Fruit fly (Drosophila melanogaster): Measurements from ENCODE around the gene ImpE2.

dm6 chr3L:3534216-3534615, 21.7 kb upstream of the ImpE2 start:
- TF ChIP-seq Crg-1 (GFP tag; optimal IDR thresholded peaks at IDR 0.05), result no peak
- TF ChIP-seq CG1620 (GFP tag; optimal IDR thresholded peaks at IDR 0.05), result no peak
- no peak for TF ChIP-seq CG12768 (GFP tag; optimal IDR thresholded peaks at IDR 0.05)
- TF ChIP-seq Clk (GFP tag; optimal IDR thresholded peaks at IDR 0.05), result no peak
- TF ChIP-seq cnc (optimal IDR thresholded peaks at IDR 0.05), result no peak
- no peak for TF ChIP-seq Hr96 (GFP tag; optimal IDR thresholded peaks at IDR 0.05)
- no peak for TF ChIP-seq kay (GFP tag; ENCODE audit: borderline replicate concordance)
- no peak for TF ChIP-seq bab1 (GFP tag; optimal IDR thresholded peaks at IDR 0.05)
- TF ChIP-seq CG7045 (GFP tag; optimal IDR thresholded peaks at IDR 0.05), result no peak
- TF ChIP-seq CG11617 (GFP tag; optimal IDR thresholded peaks at IDR 0.05), result no peak
